Worm (Caenorhabditis elegans) whole organism, L1 larva: Measurements from ENCODE around the gene T06D8.9.

Experiments
- ama-1 ChIP-seq: fragments of 150-350 bp; optimal IDR thresholded peaks from 2 replicates; lab custom pipeline; 2014
- blmp-1 ChIP-seq: fragments of 150-350 bp; optimal IDR thresholded peaks from 2 replicates; lab custom pipeline; 2014; ENCODE audit warnings: missing biosample characterization, missing genetic modification characterization
- ceh-63 ChIP-seq: fragments of 200-800 bp; sonication (Bioruptor generic); optimal IDR thresholded peaks from 2 replicates; lab custom pipeline; 2018; ENCODE audit warnings: mild to moderate bottlenecking, missing genetic modification characterization, missing compliant biosample characterization
- ceh-88 ChIP-seq: fragments of 200-800 bp; sonication (Bioruptor generic); IDR thresholded peaks from 2 replicates; pipeline ENCODE4 v1.3.6; 2022; ENCODE audit warnings: missing genetic modification characterization, missing compliant biosample characterization
- ceh-90 ChIP-seq: sonication (generic microtip); optimal IDR thresholded peaks from 2 replicates; lab custom pipeline; 2016; ENCODE audit warnings: missing genetic modification characterization, missing compliant biosample characterization
- efl-1 ChIP-seq, 4 experiments: fragments of 150-350 bp; optimal IDR thresholded peaks in 3 of 4; peaks in 1 of 4; 1 replicate in 1 of 4; 2 replicates in 3 of 4; lab custom pipeline; 2014; ENCODE audit warnings: missing biosample characterization in 2 of 4, missing genetic modification characterization in 2 of 4, missing genetic modification reagents in 2 of 4
- egl-13 ChIP-seq: sonication (generic microtip); optimal IDR thresholded peaks from 2 replicates; lab custom pipeline; 2016; ENCODE audit warnings: missing genotype, missing genetic modification reagents, missing genetic modification characterization, missing compliant biosample characterization
- elt-2 ChIP-seq: sonication (generic microtip); optimal IDR thresholded peaks from 2 replicates; lab custom pipeline; 2016; ENCODE audit warnings: missing genetic modification characterization, mild to moderate bottlenecking, inconsistent platforms, missing compliant biosample characterization, missing genetic modification reagents
- elt-3 ChIP-seq, 6 experiments: fragments of 150-350 bp in 1 of 6; sonication (generic microtip); optimal IDR thresholded peaks; 2 replicates each; lab custom pipeline; 2017 to 2018; ENCODE audit warnings: missing biosample characterization in 6 of 6, missing genetic modification characterization in 6 of 6, inconsistent platforms in 1 of 6
- ets-5 ChIP-seq: fragments of 200-800 bp; sonication (Bioruptor generic); IDR thresholded peaks from 2 replicates; pipeline ENCODE4 v1.3.6; 2022; ENCODE audit warnings: missing genetic modification characterization, missing compliant biosample characterization
- grh-1 ChIP-seq: fragments of 200-800 bp; sonication (Bioruptor generic); IDR thresholded peaks from 2 replicates; pipeline ENCODE4 v1.3.6; 2022; ENCODE audit warnings: missing genetic modification reagents, missing genetic modification characterization, missing compliant biosample characterization
- hlh-17 ChIP-seq: fragments of 200-800 bp; sonication (Bioruptor generic); optimal IDR thresholded peaks from 2 replicates; lab custom pipeline; 2018; ENCODE audit warnings: missing genetic modification characterization, mild to moderate bottlenecking, missing compliant biosample characterization, moderate library complexity, borderline replicate concordance
- hpl-2 ChIP-seq: fragments of 150-350 bp; optimal IDR thresholded peaks from 2 replicates; lab custom pipeline; 2014; ENCODE audit warnings: missing biosample characterization, missing genetic modification reagents, missing genetic modification characterization
- irx-1 ChIP-seq: sonication (generic microtip); optimal IDR thresholded peaks from 2 replicates; lab custom pipeline; 2016; ENCODE audit warnings: missing genetic modification characterization, missing compliant biosample characterization
- jun-1 ChIP-seq: fragments of 150-350 bp; optimal IDR thresholded peaks from 2 replicates; lab custom pipeline; 2014; ENCODE audit warnings: missing biosample characterization, missing genetic modification reagents, missing genetic modification characterization
- lin-14 ChIP-seq: fragments of 200-800 bp; sonication (Bioruptor generic); optimal IDR thresholded peaks from 2 replicates; lab custom pipeline; 2018; ENCODE audit warnings: mild to moderate bottlenecking, missing genetic modification characterization, moderate library complexity, missing compliant biosample characterization
- lin-35 ChIP-seq, 2 experiments: fragments of 150-350 bp; optimal IDR thresholded peaks; 2 replicates each; lab custom pipeline; 2014; ENCODE audit warnings: missing biosample characterization in 2 of 2, missing genetic modification characterization in 2 of 2, missing genetic modification reagents in 2 of 2
- lir-3 ChIP-seq: sonication (generic microtip); optimal IDR thresholded peaks from 2 replicates; lab custom pipeline; 2016; ENCODE audit warnings: mild to moderate bottlenecking, missing genetic modification characterization, moderate library complexity, missing compliant biosample characterization; ENCODE audit not compliant: poor library complexity
- mab-9 ChIP-seq: fragments of 200-800 bp; sonication (Bioruptor generic); IDR thresholded peaks from 2 replicates; pipeline ENCODE4 v1.3.6; 2022; ENCODE audit warnings: missing genetic modification reagents, missing genetic modification characterization, missing compliant biosample characterization
- mep-1 ChIP-seq: fragments of 150-350 bp; optimal IDR thresholded peaks from 2 replicates; lab custom pipeline; 2014; ENCODE audit warnings: missing biosample characterization, missing genetic modification characterization
- nhr-20 ChIP-seq: sonication (generic microtip); optimal IDR thresholded peaks from 2 replicates; lab custom pipeline; 2016; ENCODE audit warnings: mild to moderate bottlenecking, missing genetic modification characterization, missing compliant biosample characterization
- nhr-28 ChIP-seq: fragments of 150-350 bp; optimal IDR thresholded peaks from 2 replicates; lab custom pipeline; 2014; ENCODE audit warnings: missing biosample characterization, missing genetic modification characterization
- nhr-71 ChIP-seq: sonication (generic microtip); optimal IDR thresholded peaks from 2 replicates; lab custom pipeline; 2016; ENCODE audit warnings: mild to moderate bottlenecking, missing genetic modification characterization, moderate library complexity, missing compliant biosample characterization
- nhr-85 ChIP-seq: sonication (generic microtip); peaks from one replicate; lab custom pipeline; 2016; ENCODE audit warnings: missing genetic modification characterization, inconsistent platforms, missing compliant biosample characterization
- pag-3 ChIP-seq: sonication (generic microtip); optimal IDR thresholded peaks from 2 replicates; lab custom pipeline; 2017; ENCODE audit warnings: missing genetic modification characterization, mild to moderate bottlenecking, missing compliant biosample characterization, antibody characterized with exemption, borderline replicate concordance; ENCODE audit not compliant: insufficient read depth
- rnt-1 ChIP-seq: sonication (generic microtip); optimal IDR thresholded peaks from 2 replicates; lab custom pipeline; 2016; ENCODE audit warnings: mild to moderate bottlenecking, missing genetic modification characterization, moderate library complexity, missing compliant biosample characterization
- snpc-4 ChIP-seq: fragments of 150-350 bp; optimal IDR thresholded peaks from 2 replicates; lab custom pipeline; 2014; ENCODE audit warnings: missing biosample characterization, missing genetic modification characterization
- snu-23 ChIP-seq: sonication (generic microtip); optimal IDR thresholded peaks from 2 replicates; lab custom pipeline; 2016; ENCODE audit warnings: missing genetic modification characterization, missing compliant biosample characterization
- sptf-1 ChIP-seq: fragments of 150-350 bp; optimal IDR thresholded peaks from 2 replicates; lab custom pipeline; 2014; ENCODE audit warnings: missing biosample characterization, missing genetic modification characterization
- swsn-7 ChIP-seq: sonication (generic microtip); optimal IDR thresholded peaks from 2 replicates; lab custom pipeline; 2016; ENCODE audit warnings: missing genetic modification characterization, missing compliant biosample characterization
- zag-1 ChIP-seq: fragments of 150-350 bp; optimal IDR thresholded peaks from 2 replicates; lab custom pipeline; 2014; ENCODE audit warnings: missing biosample characterization, missing genetic modification characterization

T06D8.9 gene

ce11 chrII:11193523-11193922 is 45.9 kb upstream of the T06D8.9 start:
- no peak for TF ChIP-seq ceh-63 (GFP tag; lab: Kevin White, UChicago)
- TF ChIP-seq jun-1 (tag; lab: Kevin White, UChicago) = no peak
- no peak for TF ChIP-seq snu-23
- TF ChIP-seq ets-5 = no peak
- TF ChIP-seq irx-1 = no peak
- TF ChIP-seq sptf-1 (tag; lab: Kevin White, UChicago) = no peak
- TF ChIP-seq blmp-1 (tag; lab: Kevin White, UChicago) = peak; percentile 74
- TF ChIP-seq nhr-28 (tag; lab: Kevin White, UChicago) = no peak
- TF ChIP-seq elt-3 (tag; optimal IDR thresholded peaks at IDR 0.05; lab: Kevin White, UChicago) = peak in 1 of 6 experiments; percentile 59
- TF ChIP-seq hpl-2 (GFP tag; lab: Kevin White, UChicago) = no peak
- TF ChIP-seq nhr-71 (tag; lab: Kevin White, UChicago) = no peak
- TF ChIP-seq nhr-20 (tag; lab: Kevin White, UChicago) = no peak
- TF ChIP-seq snpc-4 = no peak
- no peak for TF ChIP-seq efl-1 (optimal IDR thresholded peaks at IDR 0.05; lab: Kevin White, UChicago)
- peak in 1 of 2 experiments; percentile 77 for TF ChIP-seq efl-1 (GFP tag; optimal IDR thresholded peaks at IDR 0.05 in 1 of 2; lab: Kevin White, UChicago)
- no peak for TF ChIP-seq mab-9

- TF ChIP-seq elt-2 (tag; lab: Kevin White, UChicago) = no peak
- no peak for TF ChIP-seq lir-3
- TF ChIP-seq pag-3 (tag; lab: Kevin White, UChicago) = peak; percentile 11
- TF ChIP-seq jun-1 (tag; lab: Kevin White, UChicago) = no peak
- TF ChIP-seq blmp-1 (tag; lab: Kevin White, UChicago) = peak; percentile 61
- TF ChIP-seq ceh-88 (GFP tag; lab: Robert Waterston, UW) = no peak
- TF ChIP-seq swsn-7 = no peak
- peak; percentile 20 for TF ChIP-seq lin-14 (GFP tag; lab: Kevin White, UChicago)
- TF ChIP-seq ceh-90 (tag; lab: Kevin White, UChicago) = no peak
Measured at ce11 chrII:11200234-11200755, 39.1 kb upstream of the T06D8.9 start.

- TF ChIP-seq lin-14 (GFP tag; lab: Kevin White, UChicago) (peak; percentile 8), ceh-90 (tag; lab: Kevin White, UChicago) (no peak), grh-1 (peak; percentile 56), lin-35 (GFP tag; optimal IDR thresholded peaks at IDR 0.05; lab: Kevin White, UChicago) (no peak), rnt-1 (no peak), nhr-85 (tag; lab: Kevin White, UChicago) (peak; percentile 68), blmp-1 (tag; lab: Kevin White, UChicago) (peak; percentile 48), zag-1 (tag; lab: Kevin White, UChicago) (no peak), elt-2 (tag; lab: Kevin White, UChicago) (no peak)
- TF ChIP-seq, all 84 proteins: peak for 4
Measured at ce11 chrII:11202581-11203271, 36.7 kb upstream of the T06D8.9 start, which contains the start of gene srap-1. Gene srap-1 (plus strand): TSS chrII:11203221.

ce11 chrII:11204731-11205130 is 34.7 kb upstream of the T06D8.9 start:
- TF ChIP-seq egl-13 (tag; lab: Kevin White, UChicago) (no peak), lin-14 (GFP tag; lab: Kevin White, UChicago) (peak; percentile 35), blmp-1 (tag; lab: Kevin White, UChicago) (peak; percentile 54), nhr-85 (tag; lab: Kevin White, UChicago) (peak; percentile 70), hlh-17 (GFP tag; lab: Kevin White, UChicago) (no peak), elt-2 (tag; lab: Kevin White, UChicago) (no peak)

ce11 chrII:11205783-11206182 is 33.6 kb upstream of the T06D8.9 start:
- TF ChIP-seq snu-23 (peak; percentile 17), ama-1 (lab: Kevin White, UChicago) (no peak), lin-35 (GFP tag; optimal IDR thresholded peaks at IDR 0.05; lab: Kevin White, UChicago) (no peak), blmp-1 (tag; lab: Kevin White, UChicago) (peak; percentile 96), nhr-85 (tag; lab: Kevin White, UChicago) (peak; percentile 92), efl-1 (optimal IDR thresholded peaks at IDR 0.05; lab: Kevin White, UChicago) (no peak), efl-1 (GFP tag; optimal IDR thresholded peaks at IDR 0.05 in 1 of 2; lab: Kevin White, UChicago) (no peak), lin-14 (GFP tag; lab: Kevin White, UChicago) (peak; percentile 70), mep-1 (tag; lab: Kevin White, UChicago) (peak; percentile 9)
